Worm (Caenorhabditis elegans) whole organism, L4/young adult: ENCODE data around the gene C38C3.6.

Source experiments
- W03F9.2 ChIP-seq: fragments of 150-350 bp; optimal IDR thresholded peaks from 2 replicates; lab custom pipeline; 2014; ENCODE audit warnings: missing biosample characterization, missing genetic modification characterization
- dao-5 ChIP-seq: sonication (generic microtip); optimal IDR thresholded peaks from 2 replicates; lab custom pipeline; 2016; ENCODE audit warnings: missing genotype, missing genetic modification characterization, moderate library complexity, missing compliant biosample characterization
- him-1 ChIP-seq: sonication (generic microtip); optimal IDR thresholded peaks from 2 replicates; lab custom pipeline; 2016; ENCODE audit warnings: missing genotype, missing genetic modification reagents, missing genetic modification characterization, missing compliant biosample characterization

Gene C38C3.6

DNA sequence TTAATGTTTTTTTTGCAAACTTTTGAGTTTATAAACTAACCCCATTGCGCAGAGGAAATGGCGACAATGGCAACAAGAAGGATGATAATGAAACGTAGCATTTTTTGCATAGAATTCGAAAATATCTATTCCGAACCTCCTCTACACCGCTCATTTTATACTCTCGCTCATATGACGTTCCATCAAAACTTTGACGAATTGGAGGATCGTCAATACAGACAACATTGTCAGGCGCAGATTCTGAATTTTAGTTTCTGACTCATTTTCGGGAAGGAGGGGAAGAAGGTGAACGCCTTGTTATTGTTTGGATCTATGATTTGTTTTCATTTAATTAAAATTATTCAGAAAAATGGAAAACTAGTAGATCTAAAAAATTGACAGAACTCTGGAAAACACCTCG lies 47.2 kb downstream of the C38C3.6 start, which contains the start of gene cnc-1:
Gene cnc-1 (minus strand): TSS at position 101 of the 400 bp plus-strand sequence.
- TF ChIP-seq him-1 (tag; lab: Kevin White, UChicago) (no peak), W03F9.2 (no peak), dao-5 (tag; lab: Kevin White, UChicago) (no peak)

DNA sequence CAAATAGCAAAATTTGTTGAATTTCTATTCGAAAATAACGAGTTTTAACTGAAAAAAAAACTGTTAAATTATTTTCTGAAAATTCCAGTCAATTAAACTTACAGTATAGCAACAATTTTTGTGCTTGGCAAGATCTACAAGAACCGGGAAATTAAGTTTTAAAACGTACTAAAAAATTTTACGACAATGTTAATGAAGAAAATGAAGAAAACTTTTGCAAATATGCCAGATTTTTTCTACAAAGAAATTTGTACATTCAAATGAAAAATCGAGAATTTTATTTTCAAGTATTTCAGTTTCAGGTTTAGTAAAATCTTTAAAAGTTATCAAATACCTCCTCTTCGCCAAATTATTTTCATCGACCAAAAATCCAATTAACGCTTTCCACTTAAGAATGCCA lies 49.4 kb downstream of the C38C3.6 start, which contains the start of gene cnc-11:
Gene cnc-11 (plus strand): TSS at position 301 of the 400 bp plus-strand sequence.
- TF ChIP-seq him-1 (tag; lab: Kevin White, UChicago) (no peak), dao-5 (tag; lab: Kevin White, UChicago) (no peak), W03F9.2 (no peak)

DNA sequence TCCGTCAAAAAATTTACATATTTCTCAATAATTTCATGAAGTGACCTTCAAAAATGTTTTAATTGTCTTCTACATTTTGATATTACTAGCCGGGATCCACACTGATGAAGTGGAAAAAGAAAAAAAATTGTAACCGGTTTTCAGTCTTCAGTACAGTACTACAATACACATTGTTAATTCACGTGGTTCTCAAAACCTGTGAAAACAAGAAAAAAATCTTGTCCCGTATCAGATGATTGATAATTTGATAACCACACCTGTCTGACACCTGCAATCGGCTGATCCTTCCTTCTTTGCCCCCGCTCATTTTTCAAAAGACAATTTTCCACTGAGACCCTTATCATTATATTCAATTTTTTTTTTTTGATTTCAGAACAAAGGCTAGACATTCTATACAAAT lies 52.6 kb downstream of the C38C3.6 start, which contains the start of gene R09B5.11:
Gene R09B5.11 (plus strand): TSS at position 374 of the 400 bp plus-strand sequence.
- TF ChIP-seq dao-5 (tag; lab: Kevin White, UChicago) (no peak), him-1 (tag; lab: Kevin White, UChicago) (no peak), W03F9.2 (no peak)

DNA sequence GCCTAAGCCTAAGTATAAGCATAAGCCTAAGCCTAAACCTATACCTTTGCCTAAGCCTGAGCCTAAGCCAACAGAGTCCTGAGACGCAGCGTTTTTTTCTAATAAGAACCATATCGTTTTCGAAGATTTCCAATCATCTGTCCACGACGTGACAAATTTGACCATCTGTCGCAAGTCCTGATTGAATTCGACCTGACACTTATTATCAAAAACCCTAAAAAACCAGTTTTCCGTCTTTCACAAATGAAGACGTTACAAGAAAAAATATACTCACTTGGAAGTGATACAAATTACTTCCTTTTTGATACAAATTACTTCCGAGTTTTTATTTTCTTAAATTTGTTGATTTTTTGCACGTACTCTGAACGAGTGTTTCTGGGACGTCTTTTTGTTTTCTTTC lies 53.2 kb downstream of the C38C3.6 start:
- no peak for TF ChIP-seq dao-5 (tag; lab: Kevin White, UChicago)
- no peak for TF ChIP-seq W03F9.2
- TF ChIP-seq him-1 (tag; lab: Kevin White, UChicago), result no peak

DNA sequence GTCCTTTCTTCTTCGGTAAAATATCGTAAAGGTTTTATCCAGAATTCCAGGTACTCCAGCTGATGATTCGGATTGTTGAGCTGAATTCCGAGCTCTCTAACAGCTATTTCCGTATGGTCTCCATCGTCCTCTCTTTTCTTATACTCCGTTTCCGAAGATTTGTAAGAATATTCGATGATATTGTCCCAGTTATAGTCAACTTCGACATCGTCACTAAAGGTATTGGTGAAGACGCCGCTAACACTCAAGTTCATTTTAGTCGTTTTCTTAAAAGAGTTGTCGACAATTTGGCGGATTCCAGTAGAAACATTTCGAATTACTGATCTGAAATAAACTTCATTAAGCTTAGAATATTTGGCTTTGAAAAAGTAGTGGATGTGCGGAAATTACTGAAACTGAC lies 56.3 kb downstream of the C38C3.6 start:
- TF ChIP-seq him-1 (tag; lab: Kevin White, UChicago) (no peak), dao-5 (tag; lab: Kevin White, UChicago) (no peak), W03F9.2 (no peak)
